Worm (Caenorhabditis elegans) whole organism, L2 larva: ENCODE data around the gene tax-6.

Source experiments
- aly-2 ChIP-seq: fragments of 150-350 bp; optimal IDR thresholded peaks from 2 replicates; lab custom pipeline; 2014; ENCODE audit warnings: missing biosample characterization, missing genetic modification characterization
- ama-1 ChIP-seq: fragments of 150-350 bp; optimal IDR thresholded peaks from 2 replicates; lab custom pipeline; 2018; ENCODE audit warnings: inconsistent platforms
- egl-27 ChIP-seq: sonication (generic microtip); optimal IDR thresholded peaks from 3 replicates; lab custom pipeline; 2017; ENCODE audit warnings: missing biosample characterization, missing genetic modification reagents, missing genetic modification characterization
- fos-1 ChIP-seq: fragments of 150-350 bp; optimal IDR thresholded peaks from 2 replicates; lab custom pipeline; 2014; ENCODE audit warnings: missing biosample characterization, missing genetic modification characterization
- mdl-1 ChIP-seq, 2 experiments: fragments of 150-350 bp in 1 of 2; sonication (generic microtip) in 1 of 2; optimal IDR thresholded peaks; 2 replicates each; lab custom pipeline; 2017; ENCODE audit warnings: missing biosample characterization in 2 of 2, missing genetic modification characterization in 2 of 2
- nhr-21 ChIP-seq: fragments of 150-350 bp; optimal IDR thresholded peaks from 2 replicates; lab custom pipeline; 2014; ENCODE audit warnings: missing biosample characterization, missing genetic modification characterization
- nhr-25 ChIP-seq: fragments of 150-350 bp; sonication (generic microtip); optimal IDR thresholded peaks from 3 replicates; lab custom pipeline; 2014; ENCODE audit warnings: missing biosample characterization, missing genetic modification characterization
- nhr-6 ChIP-seq: fragments of 150-350 bp; optimal IDR thresholded peaks from 2 replicates; lab custom pipeline; 2014; ENCODE audit warnings: missing biosample characterization, missing genetic modification characterization
- skn-1 ChIP-seq: sonication (generic microtip); optimal IDR thresholded peaks from 2 replicates; lab custom pipeline; 2017; ENCODE audit warnings: missing biosample characterization, missing genetic modification characterization
- snpc-4 ChIP-seq: fragments of 150-350 bp; optimal IDR thresholded peaks from 2 replicates; lab custom pipeline; 2014; ENCODE audit warnings: missing biosample characterization, missing genetic modification characterization
- ztf-11 ChIP-seq: sonication (generic microtip); optimal IDR thresholded peaks from 2 replicates; lab custom pipeline; 2017; ENCODE audit warnings: missing biosample characterization, missing genetic modification characterization

DNA sequence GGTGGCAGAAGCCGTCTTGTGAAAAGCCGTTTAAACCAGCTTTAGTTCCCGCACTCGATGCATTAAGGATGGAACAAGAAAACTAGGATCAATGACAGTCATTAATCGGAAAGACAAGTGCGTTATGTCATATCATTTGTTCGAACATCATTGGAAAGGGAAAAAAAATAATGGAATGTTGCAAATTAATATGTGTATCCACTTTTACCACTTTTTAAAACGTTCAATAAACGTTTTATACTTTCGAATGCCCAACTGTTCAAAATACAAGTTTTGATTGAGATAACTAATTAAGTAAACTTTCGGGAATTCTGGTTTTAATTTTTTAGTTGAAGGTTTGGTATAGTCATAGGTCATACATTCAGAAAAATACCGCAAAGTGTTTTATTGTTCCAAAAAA is 13.7 kb upstream of the tax-6 start, which contains the start of gene C02F4.4:
- no peak for TF ChIP-seq fos-1
- TF ChIP-seq ztf-11, result no peak
- no peak for TF ChIP-seq nhr-21
- no peak for TF ChIP-seq egl-27 (tag; lab: Kevin White, UChicago)
- TF ChIP-seq nhr-25 (tag; lab: Kevin White, UChicago), result no peak
- no peak for TF ChIP-seq mdl-1 (tag; optimal IDR thresholded peaks at IDR 0.05; lab: Kevin White, UChicago)
- no peak for TF ChIP-seq ama-1 (lab: Kevin White, UChicago)
- TF ChIP-seq skn-1, result no peak
- no peak for TF ChIP-seq snpc-4
- no peak for TF ChIP-seq aly-2
- no peak for TF ChIP-seq nhr-6 (tag; lab: Kevin White, UChicago)
